Fruit fly (Drosophila melanogaster) whole organism, embryonic: ENCODE results near the gene CG12723.
A peak's percentile ranks its signal among the peaks of the same experiment; 100 is the strongest.

ENCODE experiments used
- CG10274 ChIP-seq: fragments of 200-800 bp; sonication (Bioruptor generic); optimal IDR thresholded peaks from 3 replicates; lab custom pipeline; 2017; ENCODE audit warnings: missing biosample characterization, mild to moderate bottlenecking, missing genetic modification characterization
- CG10979 ChIP-seq: fragments of 200-800 bp; sonication (Bioruptor generic); optimal IDR thresholded peaks from 2 replicates; lab custom pipeline; 2018; ENCODE audit warnings: missing biosample characterization, mild to moderate bottlenecking, missing genetic modification characterization, moderate library complexity
- CG11560 ChIP-seq: fragments of 200-800 bp; sonication (Bioruptor generic); IDR thresholded peaks from 3 replicates; pipeline ENCODE4 v1.3.6; 2022; ENCODE audit warnings: missing biosample characterization, missing genetic modification characterization
- CG11696 ChIP-seq: fragments of 200-800 bp; sonication (Bioruptor generic); IDR thresholded peaks from 2 replicates; pipeline ENCODE4 v1.3.6; 2022; ENCODE audit warnings: missing biosample characterization, missing genetic modification characterization
- CG13424 ChIP-seq: fragments of 200-800 bp; sonication (Bioruptor generic); optimal IDR thresholded peaks from 2 replicates; lab custom pipeline; 2019; ENCODE audit warnings: missing biosample characterization, mild to moderate bottlenecking, missing genetic modification characterization, moderate library complexity
- CG13624 ChIP-seq: fragments of 200-800 bp; sonication (Bioruptor generic); optimal IDR thresholded peaks from 2 replicates; lab custom pipeline; 2016; ENCODE audit warnings: missing biosample characterization, missing genetic modification characterization
- CG14014 ChIP-seq: fragments of 200-800 bp; sonication (Bioruptor generic); IDR thresholded peaks from 2 replicates; pipeline ENCODE4 v1.3.6; 2022; ENCODE audit warnings: missing biosample characterization, missing genetic modification characterization
- CG16863 ChIP-seq: fragments of 200-800 bp; sonication (Bioruptor generic); optimal IDR thresholded peaks from 3 replicates; lab custom pipeline; 2016; ENCODE audit warnings: missing biosample characterization, missing genetic modification characterization
- CG2889 ChIP-seq: fragments of 200-800 bp; sonication (Bioruptor generic); IDR thresholded peaks from 3 replicates; pipeline ENCODE4 v1.3.6; 2022; ENCODE audit warnings: missing biosample characterization, missing genetic modification characterization
- CG30431 ChIP-seq: fragments of 200-800 bp; sonication (Bioruptor generic); optimal IDR thresholded peaks from 2 replicates; lab custom pipeline; 2017; ENCODE audit warnings: missing biosample characterization, missing genetic modification characterization
- CG3065 ChIP-seq: fragments of 200-800 bp; sonication (Bioruptor generic); optimal IDR thresholded peaks from 2 replicates; lab custom pipeline; 2016; ENCODE audit warnings: missing biosample characterization, missing genetic modification characterization
- CG31365 ChIP-seq: fragments of 200-800 bp; sonication (Bioruptor generic); optimal IDR thresholded peaks from 2 replicates; lab custom pipeline; 2018; ENCODE audit warnings: missing biosample characterization, mild to moderate bottlenecking, missing genetic modification characterization
- CG32532 ChIP-seq: fragments of 200-800 bp; sonication (Bioruptor generic); IDR thresholded peaks from 2 replicates; pipeline ENCODE4 v1.3.6; 2022; ENCODE audit warnings: missing biosample characterization, missing genetic modification characterization
- CG3407 ChIP-seq: fragments of 200-800 bp; sonication (Bioruptor generic); optimal IDR thresholded peaks from 2 replicates; lab custom pipeline; 2018; ENCODE audit warnings: missing biosample characterization, mild to moderate bottlenecking, missing genetic modification characterization
- CG5180 ChIP-seq: fragments of 200-800 bp; sonication (Bioruptor generic); optimal IDR thresholded peaks from 3 replicates; lab custom pipeline; 2017; ENCODE audit warnings: missing biosample characterization, missing genetic modification characterization, mild to moderate bottlenecking, moderate library complexity, missing genetic modification reagents
- CG5953 ChIP-seq: fragments of 200-800 bp; sonication (Bioruptor generic); IDR thresholded peaks from 2 replicates; pipeline ENCODE4 v1.3.6; 2022; ENCODE audit warnings: missing biosample characterization, missing genetic modification characterization
- CG6175 ChIP-seq: fragments of 200-800 bp; sonication (Bioruptor generic); IDR thresholded peaks from 3 replicates; pipeline ENCODE4 v1.3.6; 2022; ENCODE audit warnings: missing biosample characterization, missing genetic modification characterization
- CG7271 ChIP-seq: fragments of 200-800 bp; sonication (Bioruptor generic); optimal IDR thresholded peaks from 2 replicates; lab custom pipeline; 2018; ENCODE audit warnings: missing biosample characterization, mild to moderate bottlenecking, missing genetic modification characterization, moderate library complexity
- CG7556 ChIP-seq: fragments of 200-800 bp; sonication (Bioruptor generic); optimal IDR thresholded peaks from 2 replicates; lab custom pipeline; 2017; ENCODE audit warnings: missing biosample characterization, mild to moderate bottlenecking, missing genetic modification characterization
- CG9817 ChIP-seq: fragments of 200-800 bp; sonication (Bioruptor generic); optimal IDR thresholded peaks from 2 replicates; lab custom pipeline; 2018; ENCODE audit warnings: missing biosample characterization, mild to moderate bottlenecking, missing genetic modification characterization, moderate library complexity
- CHES-1-like ChIP-seq: fragments of 200-800 bp; sonication (Bioruptor generic); optimal IDR thresholded peaks from 2 replicates; lab custom pipeline; 2016; ENCODE audit warnings: missing biosample characterization, missing genetic modification characterization
- Dad ChIP-seq: fragments of 200-800 bp; sonication (Bioruptor generic); optimal IDR thresholded peaks from 3 replicates; lab custom pipeline; 2016; ENCODE audit warnings: missing biosample characterization, missing genetic modification characterization
- Dek ChIP-seq: fragments of 200-800 bp; sonication (Bioruptor generic); optimal IDR thresholded peaks from 3 replicates; lab custom pipeline; 2019; ENCODE audit warnings: missing biosample characterization, mild to moderate bottlenecking, missing genetic modification characterization, moderate library complexity
- Dp ChIP-seq: fragments of 200-800 bp; sonication (Bioruptor generic); optimal IDR thresholded peaks from 2 replicates; lab custom pipeline; 2018; ENCODE audit warnings: missing biosample characterization, mild to moderate bottlenecking, missing genetic modification characterization, moderate library complexity
- Ets65A ChIP-seq: fragments of 200-800 bp; sonication (Bioruptor generic); peaks from one replicate; lab custom pipeline; 2016; ENCODE audit warnings: missing biosample characterization, missing genetic modification characterization
- Gsc ChIP-seq: fragments of 200-800 bp; sonication (Bioruptor generic); IDR thresholded peaks from 2 replicates; pipeline ENCODE4 v1.3.6; 2022; ENCODE audit warnings: missing biosample characterization, missing genetic modification characterization
- Gug ChIP-seq: fragments of 200-800 bp; sonication (Bioruptor generic); IDR thresholded peaks from 4 replicates; pipeline ENCODE4 v1.3.6; 2022; ENCODE audit warnings: missing biosample characterization, missing genetic modification characterization
- Hr39 ChIP-seq: fragments of >200 bp; optimal IDR thresholded peaks from 2 replicates; lab custom pipeline; 2017
- Lpt ChIP-seq: fragments of >200 bp; optimal IDR thresholded peaks from 2 replicates; lab custom pipeline; 2018; ENCODE audit warnings: missing biosample characterization, missing genetic modification characterization
- Max ChIP-seq: fragments of 200-800 bp; sonication (Bioruptor generic); optimal IDR thresholded peaks from 2 replicates; lab custom pipeline; 2016; ENCODE audit warnings: missing biosample characterization, mild to moderate bottlenecking, missing genetic modification characterization
- Med ChIP-seq: fragments of 200-800 bp; sonication (Bioruptor generic); peaks from one replicate; lab custom pipeline; 2016; ENCODE audit warnings: missing biosample characterization, missing genetic modification characterization, mild to moderate bottlenecking, inconsistent platforms, moderate library complexity
- Trl ChIP-seq, 3 experiments: fragments of >200 bp in 2 of 3; fragments of 200-800 bp in 1 of 3; sonication (Bioruptor generic) in 1 of 3; optimal IDR thresholded peaks; 2 replicates in 1 of 3; 3 replicates in 2 of 3; lab custom pipeline; 2016 to 2017; ENCODE audit warnings: missing biosample characterization in 1 of 3, missing genetic modification characterization in 1 of 3
- chinmo ChIP-seq: fragments of 200-800 bp; sonication (Bioruptor generic); IDR thresholded peaks from 4 replicates; pipeline ENCODE4 v1.3.6; 2022; ENCODE audit warnings: missing biosample characterization, missing genetic modification characterization; ENCODE audit not compliant: partially characterized antibody
- ci ChIP-seq: fragments of 200-800 bp; sonication (Bioruptor generic); IDR thresholded peaks from 3 replicates; pipeline ENCODE4 v1.3.6; 2022; ENCODE audit warnings: missing biosample characterization, missing genetic modification characterization
- danr ChIP-seq: fragments of 200-800 bp; sonication (Bioruptor generic); IDR thresholded peaks from 2 replicates; pipeline ENCODE4 v1.3.6; 2022; ENCODE audit warnings: missing biosample characterization, missing genetic modification characterization
- en ChIP-seq: fragments of 200-800 bp; sonication (Bioruptor generic); optimal IDR thresholded peaks from 2 replicates; lab custom pipeline; 2016; ENCODE audit warnings: missing biosample characterization, missing genetic modification characterization
- kah ChIP-seq: fragments of 200-800 bp; sonication (Bioruptor generic); optimal IDR thresholded peaks from 2 replicates; lab custom pipeline; 2018; ENCODE audit warnings: missing biosample characterization, mild to moderate bottlenecking, missing genetic modification characterization
- lab ChIP-seq: fragments of 200-800 bp; sonication (Bioruptor generic); optimal IDR thresholded peaks from 3 replicates; lab custom pipeline; 2017; ENCODE audit warnings: missing biosample characterization, missing genetic modification characterization, mild to moderate bottlenecking, moderate library complexity, missing genetic modification reagents
- nmo ChIP-seq: fragments of 200-800 bp; sonication (Bioruptor generic); optimal IDR thresholded peaks from 2 replicates; lab custom pipeline; 2018; ENCODE audit warnings: missing biosample characterization, mild to moderate bottlenecking, missing genetic modification characterization, moderate library complexity
- pzg ChIP-seq: fragments of 200-800 bp; sonication (Bioruptor generic); optimal IDR thresholded peaks from 3 replicates; lab custom pipeline; 2018; ENCODE audit warnings: missing biosample characterization, mild to moderate bottlenecking, missing genetic modification characterization, moderate library complexity
- salm ChIP-seq: fragments of 200-800 bp; sonication (Bioruptor generic); optimal IDR thresholded peaks from 2 replicates; lab custom pipeline; 2018; ENCODE audit warnings: missing biosample characterization, mild to moderate bottlenecking, missing genetic modification characterization
- slbo ChIP-seq: fragments of 200-800 bp; sonication (Bioruptor generic); IDR thresholded peaks from 2 replicates; pipeline ENCODE4 v1.3.6; 2022; ENCODE audit warnings: missing biosample characterization, missing genetic modification characterization
- sr ChIP-seq: fragments of 200-800 bp; sonication (Bioruptor generic); IDR thresholded peaks from 3 replicates; pipeline ENCODE4 v1.3.6; 2022; ENCODE audit warnings: missing biosample characterization, missing genetic modification characterization
- unc-4 ChIP-seq: fragments of 200-800 bp; sonication (Bioruptor generic); IDR thresholded peaks from 2 replicates; pipeline ENCODE4 v1.3.6; 2022; ENCODE audit warnings: missing biosample characterization, missing genetic modification characterization; ENCODE audit not compliant: partially characterized antibody

Gene CG12723

dm6 chrX:13189032-13189431, 2.7 kb downstream of the CG12723 start, which contains the start of gene Lgr4:
Gene Lgr4, minus strand, starts transcription at chrX:13189164.
- TF ChIP-seq Dad (GFP tag; lab: Kevin White, UChicago) (no peak), pzg (GFP tag; lab: Kevin White, UChicago) (no peak), CHES-1-like (GFP tag; lab: Kevin White, UChicago) (no peak), Max (no peak), CG2889 (GFP tag; lab: Robert Waterston, UW) (no peak), CG7556 (GFP tag; lab: Kevin White, UChicago) (no peak), CG5180 (no peak), CG13624 (GFP tag; lab: Kevin White, UChicago) (no peak), CG32532 (GFP tag; lab: Robert Waterston, UW) (no peak), CG10274 (GFP tag; lab: Kevin White, UChicago) (no peak), unc-4 (GFP tag; lab: Robert Waterston, UW) (no peak), salm (tag; lab: Kevin White, UChicago) (no peak), Hr39 (no peak), slbo (GFP tag; lab: Robert Waterston, UW) (no peak), CG6175 (GFP tag; lab: Robert Waterston, UW) (peak; percentile 65; the same call in 2 of the 3 replicates), Trl (optimal IDR thresholded peaks at IDR 0.05; lab: Kevin White, UChicago) (no peak), Trl (GFP tag; optimal IDR thresholded peaks at IDR 0.05; lab: Kevin White, UChicago) (no peak), Gsc (GFP tag; lab: Robert Waterston, UW) (no peak), CG31365 (no peak), nmo (GFP tag; lab: Kevin White, UChicago) (no peak), CG16863 (GFP tag; lab: Kevin White, UChicago) (no peak), chinmo (GFP tag; lab: Robert Waterston, UW) (no peak), Dp (GFP tag; lab: Kevin White, UChicago) (peak; percentile 22), lab (GFP tag; lab: Kevin White, UChicago) (no peak), CG30431 (GFP tag; lab: Kevin White, UChicago) (no peak), Ets65A (no peak), CG11696 (GFP tag; lab: Robert Waterston, UW) (no peak), CG11560 (tag; lab: Robert Waterston, UW) (no peak), Gug (GFP tag; lab: Robert Waterston, UW) (no peak), CG9817 (tag; lab: Kevin White, UChicago) (no peak), danr (GFP tag; lab: Robert Waterston, UW) (0 out of 2 replicates have a peak, but pooled peaks have one; percentile 23), Dek (tag; lab: Kevin White, UChicago) (no peak), CG3065 (GFP tag; lab: Kevin White, UChicago) (peak; percentile 5), Med (GFP tag; lab: Kevin White, UChicago) (peak; percentile 37), Lpt (GFP tag; lab: Kevin White, UChicago) (no peak), CG3407 (GFP tag; lab: Kevin White, UChicago) (no peak), kah (GFP tag; lab: Kevin White, UChicago) (peak; percentile 41), CG13424 (tag; lab: Kevin White, UChicago) (no peak), CG10979 (tag; lab: Kevin White, UChicago) (no peak), CG7271 (tag; lab: Kevin White, UChicago) (no peak), en (GFP tag; lab: Kevin White, UChicago) (no peak), CG5953 (GFP tag; lab: Robert Waterston, UW) (no peak), ci (GFP tag; lab: Robert Waterston, UW) (0 out of 3 replicates have a peak, but pooled peaks have one; percentile 35), CG14014 (GFP tag; lab: Robert Waterston, UW) (no peak), sr (0 out of 3 replicates have a peak, but pooled peaks have one; percentile 28)
